Fruit fly (Drosophila melanogaster) whole organism, pupa: ENCODE data around the gene CG17010.

Experiments
- CG10348 ChIP-seq: fragments of 200-800 bp; sonication (Bioruptor generic); IDR thresholded peaks from 2 replicates; pipeline ENCODE4 v1.3.6; 2022; ENCODE audit warnings: missing biosample characterization, missing genetic modification characterization
- CG12605 ChIP-seq: fragments of 200-800 bp; sonication (Bioruptor generic); IDR thresholded peaks from 2 replicates; pipeline ENCODE4 v1.3.6; 2022; ENCODE audit warnings: missing biosample characterization, missing genetic modification characterization
- CG13204 ChIP-seq: fragments of 200-800 bp; sonication (Bioruptor generic); optimal IDR thresholded peaks from 2 replicates; lab custom pipeline; 2018; ENCODE audit warnings: missing biosample characterization, mild to moderate bottlenecking, missing genetic modification characterization, moderate library complexity
- CG14655 ChIP-seq: fragments of 200-800 bp; sonication (Bioruptor generic); optimal IDR thresholded peaks from 3 replicates; lab custom pipeline; 2017; ENCODE audit warnings: mild to moderate bottlenecking, missing biosample characterization, missing genetic modification reagents, missing genetic modification characterization
- CG15710 ChIP-seq: fragments of 200-800 bp; sonication (Bioruptor generic); optimal IDR thresholded peaks from 2 replicates; lab custom pipeline; 2018; ENCODE audit warnings: missing biosample characterization, mild to moderate bottlenecking, missing genetic modification characterization, moderate library complexity
- CG17806 ChIP-seq: fragments of 200-800 bp; sonication (Bioruptor generic); optimal IDR thresholded peaks from 2 replicates; lab custom pipeline; 2018; ENCODE audit warnings: missing biosample characterization, mild to moderate bottlenecking, missing genetic modification characterization, moderate library complexity
- CG32121 ChIP-seq: fragments of 200-800 bp; sonication (Bioruptor generic); IDR thresholded peaks from 2 replicates; pipeline ENCODE4 v1.3.6; 2022; ENCODE audit warnings: missing biosample characterization, missing genetic modification characterization
- CG34367 ChIP-seq: fragments of 200-800 bp; sonication (Bioruptor generic); optimal IDR thresholded peaks from 2 replicates; lab custom pipeline; 2018; ENCODE audit warnings: missing biosample characterization, mild to moderate bottlenecking, missing genetic modification characterization
- CG4496 ChIP-seq: fragments of 200-800 bp; sonication (Bioruptor generic); IDR thresholded peaks from 3 replicates; pipeline ENCODE4 v1.3.6; 2022; ENCODE audit warnings: missing biosample characterization, missing genetic modification characterization
- CG8159 ChIP-seq: fragments of 200-800 bp; sonication (Bioruptor generic); optimal IDR thresholded peaks from 3 replicates; lab custom pipeline; 2018; ENCODE audit warnings: missing biosample characterization, mild to moderate bottlenecking, missing genetic modification characterization, moderate library complexity
- CG8301 ChIP-seq: fragments of 200-800 bp; sonication (Bioruptor generic); optimal IDR thresholded peaks from 2 replicates; lab custom pipeline; 2018; ENCODE audit warnings: missing biosample characterization, mild to moderate bottlenecking, missing genetic modification characterization
- CG9948 ChIP-seq: fragments of 200-800 bp; sonication (Bioruptor generic); optimal IDR thresholded peaks from 2 replicates; lab custom pipeline; 2018; ENCODE audit warnings: missing biosample characterization, mild to moderate bottlenecking, missing genetic modification characterization, moderate library complexity
- D1 ChIP-seq: fragments of 200-800 bp; sonication (Bioruptor generic); optimal IDR thresholded peaks from 2 replicates; lab custom pipeline; 2018; ENCODE audit warnings: missing biosample characterization, mild to moderate bottlenecking, missing genetic modification characterization, moderate library complexity
- EcR ChIP-seq: fragments of 200-800 bp; sonication (Bioruptor generic); optimal IDR thresholded peaks from 3 replicates; lab custom pipeline; 2019; ENCODE audit warnings: missing biosample characterization, missing genetic modification characterization, mild to moderate bottlenecking, moderate library complexity, missing genetic modification reagents
- Ets98B ChIP-seq: fragments of 200-800 bp; sonication (Bioruptor generic); IDR thresholded peaks from 2 replicates; pipeline ENCODE4 v1.3.6; 2022; ENCODE audit warnings: missing biosample characterization, missing genetic modification characterization
- Pif1A ChIP-seq: fragments of 200-800 bp; sonication (Bioruptor generic); optimal IDR thresholded peaks from 3 replicates; lab custom pipeline; 2016; ENCODE audit warnings: missing biosample characterization, missing genetic modification characterization
- Pif1B ChIP-seq: fragments of 200-800 bp; sonication (Bioruptor generic); optimal IDR thresholded peaks from 3 replicates; lab custom pipeline; 2016; ENCODE audit warnings: missing biosample characterization, missing genetic modification characterization
- Snoo ChIP-seq: fragments of 200-800 bp; sonication (Bioruptor generic); optimal IDR thresholded peaks from 3 replicates; lab custom pipeline; 2017; ENCODE audit warnings: missing biosample characterization, mild to moderate bottlenecking, missing genetic modification characterization, inconsistent platforms
- fd96Ca ChIP-seq: fragments of 200-800 bp; sonication (Bioruptor generic); IDR thresholded peaks from 3 replicates; pipeline ENCODE4 v1.3.6; 2022; ENCODE audit warnings: missing biosample characterization, missing genetic modification characterization
- gl ChIP-seq: fragments of 200-800 bp; sonication (Bioruptor generic); optimal IDR thresholded peaks from 2 replicates; lab custom pipeline; 2018; ENCODE audit warnings: missing biosample characterization, mild to moderate bottlenecking, missing genetic modification characterization
- rn ChIP-seq: fragments of 200-800 bp; sonication (Bioruptor generic); IDR thresholded peaks from 2 replicates; pipeline ENCODE4 v1.3.6; 2022; ENCODE audit warnings: missing biosample characterization, missing genetic modification characterization

CG17010 gene

dm6 chr2L:12373559-12373958 is 17.3 kb downstream of the CG17010 start:
- TF ChIP-seq CG8301 (no peak), Pif1B (GFP tag; lab: Kevin White, UChicago) (no peak)
- TF ChIP-seq, all 21 proteins: peak for 0

dm6 chr2L:12374546-12375081 is 18.4 kb downstream of the CG17010 start:
- TF ChIP-seq CG8159 (no peak), CG13204 (GFP tag; lab: Kevin White, UChicago) (no peak), gl (no peak), CG12605 (no peak), CG34367 (tag; lab: Kevin White, UChicago) (no peak), EcR (no peak), Pif1B (GFP tag; lab: Kevin White, UChicago) (no peak), Snoo (tag; lab: Kevin White, UChicago) (no peak), CG4496 (GFP tag; lab: Robert Waterston, UW) (no peak), CG8301 (no peak), CG14655 (GFP tag; lab: Kevin White, UChicago) (no peak), fd96Ca (GFP tag; lab: Robert Waterston, UW) (no peak), D1 (no peak), CG10348 (no peak)

DNA sequence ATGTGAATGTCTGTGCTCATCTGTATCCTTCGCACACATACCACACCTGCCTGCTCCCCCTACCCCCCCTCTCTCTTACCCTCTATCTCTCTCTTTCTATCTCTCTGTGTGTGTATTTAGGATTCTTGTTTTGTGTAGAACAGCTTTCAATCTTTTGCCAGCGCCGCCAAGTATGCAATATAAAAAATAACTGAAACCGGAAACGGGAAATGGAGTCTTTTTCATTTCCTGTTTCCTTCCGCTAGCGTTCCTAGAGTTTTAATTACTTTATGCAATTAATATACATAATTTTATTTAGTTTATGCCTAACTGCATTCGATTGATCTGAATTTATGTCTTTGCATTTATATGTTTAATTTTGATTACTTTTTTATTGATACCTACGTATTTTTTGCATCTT is 36.2 kb downstream of the CG17010 start:
- TF ChIP-seq CG10348: no peak
- no peak for TF ChIP-seq fd96Ca (GFP tag; lab: Robert Waterston, UW)
- TF ChIP-seq rn (GFP tag; lab: Robert Waterston, UW): no peak
- TF ChIP-seq CG8159: no peak
- TF ChIP-seq gl: no peak
- no peak for TF ChIP-seq D1
- TF ChIP-seq CG17806 (tag; lab: Kevin White, UChicago): no peak
- TF ChIP-seq CG8301: no peak
- no peak for TF ChIP-seq EcR
- no peak for TF ChIP-seq Pif1B (GFP tag; lab: Kevin White, UChicago)
- no peak for TF ChIP-seq Snoo (tag; lab: Kevin White, UChicago)
- TF ChIP-seq Ets98B (GFP tag; lab: Robert Waterston, UW): no peak
- no peak for TF ChIP-seq CG34367 (tag; lab: Kevin White, UChicago)
- TF ChIP-seq CG9948 (tag; lab: Kevin White, UChicago): no peak
- no peak for TF ChIP-seq Pif1A (GFP tag; lab: Kevin White, UChicago)
- no peak for TF ChIP-seq CG14655 (GFP tag; lab: Kevin White, UChicago)

DNA sequence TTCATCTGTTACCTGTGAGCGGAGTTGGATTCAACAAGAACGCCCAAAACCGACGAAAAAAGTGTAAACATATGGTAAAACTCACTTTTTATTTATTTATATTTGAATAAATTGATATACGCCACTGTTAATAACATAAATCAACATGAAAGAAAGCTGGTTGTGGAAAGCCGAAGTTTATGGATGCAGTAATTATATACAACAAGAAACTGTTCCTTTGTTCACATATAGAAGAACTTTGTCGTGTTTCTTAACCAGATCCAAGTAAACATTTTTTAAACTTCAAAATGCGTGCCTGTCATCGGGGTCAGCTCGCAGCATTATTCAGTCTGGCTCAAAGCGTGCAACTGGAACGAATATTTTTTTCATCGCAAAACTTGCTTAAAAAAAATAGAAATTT is 41.7 kb downstream of the CG17010 start, which contains the start of gene Pkd2:
TSS of gene Pkd2 (plus strand) at position 301 of the 400 bp plus-strand sequence.
- TF ChIP-seq CG9948 (tag; lab: Kevin White, UChicago): no peak
- TF ChIP-seq CG34367 (tag; lab: Kevin White, UChicago): no peak
- no peak for TF ChIP-seq Ets98B (GFP tag; lab: Robert Waterston, UW)
- TF ChIP-seq fd96Ca (GFP tag; lab: Robert Waterston, UW): no peak
- TF ChIP-seq CG14655 (GFP tag; lab: Kevin White, UChicago): no peak
- no peak for TF ChIP-seq CG8159
- TF ChIP-seq CG17806 (tag; lab: Kevin White, UChicago): no peak
- no peak for TF ChIP-seq gl

DNA sequence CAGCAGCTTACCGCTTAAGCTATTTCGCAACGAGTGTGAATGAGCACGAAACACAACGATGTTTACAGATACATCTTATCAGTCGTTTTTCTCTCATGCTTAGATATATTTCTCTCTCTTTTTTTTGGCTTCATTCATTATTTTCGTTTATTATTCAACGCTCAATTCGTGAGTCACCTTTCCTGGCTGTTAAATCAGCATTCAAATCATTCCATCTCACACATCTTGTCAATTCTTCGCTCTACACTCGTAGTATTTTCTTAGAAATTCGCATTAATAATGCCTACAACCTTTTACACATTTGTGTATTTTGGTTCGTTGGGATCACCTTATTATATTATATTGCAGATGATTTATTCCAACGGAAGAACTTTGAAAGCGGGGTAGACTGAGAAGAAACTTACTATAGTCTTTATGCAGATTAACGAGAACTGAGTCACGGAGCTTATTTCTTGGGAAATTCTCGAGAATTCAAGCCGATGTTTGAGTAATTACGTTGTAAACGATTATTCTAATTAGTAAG is 48.4 kb downstream of the CG17010 start:
- TF ChIP-seq CG15710 (tag; lab: Kevin White, UChicago): no peak
- TF ChIP-seq Ets98B (GFP tag; lab: Robert Waterston, UW): no peak
- TF ChIP-seq CG8301: no peak
- no peak for TF ChIP-seq gl
- no peak for TF ChIP-seq CG14655 (GFP tag; lab: Kevin White, UChicago)
- TF ChIP-seq D1: no peak
- no peak for TF ChIP-seq CG12605
- TF ChIP-seq rn (GFP tag; lab: Robert Waterston, UW): no peak
- TF ChIP-seq Pif1B (GFP tag; lab: Kevin White, UChicago): no peak
- no peak for TF ChIP-seq CG4496 (GFP tag; lab: Robert Waterston, UW)
- no peak for TF ChIP-seq CG9948 (tag; lab: Kevin White, UChicago)
- no peak for TF ChIP-seq CG32121 (GFP tag; lab: Robert Waterston, UW)
- no peak for TF ChIP-seq CG10348
- TF ChIP-seq EcR: no peak
- TF ChIP-seq CG34367 (tag; lab: Kevin White, UChicago): no peak
- TF ChIP-seq Pif1A (GFP tag; lab: Kevin White, UChicago): no peak
- TF ChIP-seq CG17806 (tag; lab: Kevin White, UChicago): no peak
- no peak for TF ChIP-seq CG13204 (GFP tag; lab: Kevin White, UChicago)
- no peak for TF ChIP-seq CG8159
- TF ChIP-seq Snoo (tag; lab: Kevin White, UChicago): no peak
